Fruit fly (Drosophila melanogaster): Measurements from ENCODE around the gene Hsc70-2.

Hsc70-2 gene

dm6 chr3R:12997550-12998233, 46.9 kb upstream of the Hsc70-2 start, which contains the start of the genes CG17327, CG44194 and CG7518 (continued):
- TF ChIP-seq al (GFP tag; IDR thresholded peaks at IDR 0.05) (peak; percentile 26; the same call in 1 of the 2 replicates), CG18599 (GFP tag; optimal IDR thresholded peaks at IDR 0.05) (no peak), Hand (GFP tag; optimal IDR thresholded peaks at IDR 0.05) (no peak), CG4820 (GFP tag; optimal IDR thresholded peaks at IDR 0.05) (no peak), CG2129 (GFP tag; IDR thresholded peaks at IDR 0.05; ENCODE audit: partially characterized antibody) (no peak), CG15514 (GFP tag; optimal IDR thresholded peaks at IDR 0.05) (peak; percentile 42), Side (GFP tag; optimal IDR thresholded peaks at IDR 0.05) (no peak), h (optimal IDR thresholded peaks at IDR 0.05) (no peak), CG3995 (GFP tag; optimal IDR thresholded peaks at IDR 0.05) (peak; percentile 83), unpg (GFP tag; optimal IDR thresholded peaks at IDR 0.05) (no peak), H15 (GFP tag; IDR thresholded peaks at IDR 0.05) (no peak), CG10654 (GFP tag; optimal IDR thresholded peaks at IDR 0.05) (peak; percentile 12), CG7928 (GFP tag; optimal IDR thresholded peaks at IDR 0.05) (no peak), Mrtf (GFP tag; IDR thresholded peaks at IDR 0.05) (no peak), CG16813 (GFP tag; IDR thresholded peaks at IDR 0.05; ENCODE audit: partially characterized antibody) (peak; percentile 33; the same call in 1 of the 3 replicates), Eip74EF (GFP tag; optimal IDR thresholded peaks at IDR 0.05) (no peak), CG42726 (GFP tag; IDR thresholded peaks at IDR 0.05; ENCODE audit: partially characterized antibody) (peak; percentile 51; the same call in 1 of the 2 replicates), dysf (GFP tag; IDR thresholded peaks at IDR 0.05) (no peak), CG18619 (GFP tag; optimal IDR thresholded peaks at IDR 0.05) (no peak), Doc2 (GFP tag; IDR thresholded peaks at IDR 0.05) (no peak), Bteb2 (GFP tag; optimal IDR thresholded peaks at IDR 0.05) (no peak), CG30431 (GFP tag; optimal IDR thresholded peaks at IDR 0.05) (no peak), croc (GFP tag; conservative IDR thresholded peaks at IDR 0.05) (no peak), H2.0 (GFP tag; IDR thresholded peaks at IDR 0.05) (no peak), CG2202 (tag; optimal IDR thresholded peaks at IDR 0.05) (no peak), eyg (GFP tag; optimal IDR thresholded peaks at IDR 0.05) (no peak), Hsf (GFP tag; optimal IDR thresholded peaks at IDR 0.05) (peak; percentile 26), CG7963 (GFP tag; IDR thresholded peaks at IDR 0.05; ENCODE audit: partially characterized antibody) (0 out of 3 replicates have a peak, but pooled peaks have one; percentile 48), CG7556 (GFP tag; optimal IDR thresholded peaks at IDR 0.05) (no peak), insv (GFP tag; optimal IDR thresholded peaks at IDR 0.05) (no peak), rib (GFP tag; IDR thresholded peaks at IDR 0.05) (peak; percentile 77), tx (GFP tag; optimal IDR thresholded peaks at IDR 0.05) (peak; percentile 16), hb (GFP tag; IDR thresholded peaks at IDR 0.05; ENCODE audit: partially characterized antibody) (no peak), CG17802 (tag; optimal IDR thresholded peaks at IDR 0.05) (peak; percentile 78), Usf (GFP tag; optimal IDR thresholded peaks at IDR 0.05) (no peak), CG11695 (GFP tag; IDR thresholded peaks at IDR 0.05) (no peak), CG11456 (GFP tag; IDR thresholded peaks at IDR 0.05) (peak; percentile 25; the same call in 2 of the 3 replicates), CG12942 (GFP tag; optimal IDR thresholded peaks at IDR 0.05) (no peak), Taf1 (GFP tag; IDR thresholded peaks at IDR 0.05) (no peak), psq (GFP tag; optimal IDR thresholded peaks at IDR 0.05) (no peak), ERR (GFP tag; optimal IDR thresholded peaks at IDR 0.05) (no peak), CG10462 (GFP tag; optimal IDR thresholded peaks at IDR 0.05) (no peak), ase (GFP tag; IDR thresholded peaks at IDR 0.05) (no peak), CG3281 (GFP tag; optimal IDR thresholded peaks at IDR 0.05) (no peak), Hey (tag; optimal IDR thresholded peaks at IDR 0.05) (no peak), CG17829 (tag; optimal IDR thresholded peaks at IDR 0.05) (peak; percentile 47), ranshi (GFP tag; IDR thresholded peaks at IDR 0.05) (no peak), CG8281 (tag; optimal IDR thresholded peaks at IDR 0.05) (no peak), CG5180 (GFP tag; optimal IDR thresholded peaks at IDR 0.05) (no peak), cwo (GFP tag; optimal IDR thresholded peaks at IDR 0.05) (no peak)

Measured in whole organism, embryonic.